Fruit fly (Drosophila melanogaster) whole organism, embryonic: ENCODE data around the gene CG9150.

Source experiments
- Awh ChIP-seq: fragments of 200-800 bp; sonication (Bioruptor generic); IDR thresholded peaks from 2 replicates; pipeline ENCODE4, ENCODE4 v1.3.6; 2022; ENCODE audit warnings: missing biosample characterization, missing genetic modification characterization
- CG10267 ChIP-seq: fragments of 200-800 bp; sonication (Bioruptor generic); optimal IDR thresholded peaks from 2 replicates; lab custom pipeline; 2018; ENCODE audit warnings: missing biosample characterization, mild to moderate bottlenecking, missing genetic modification characterization, moderate library complexity
- CG10654 ChIP-seq: fragments of 200-800 bp; sonication (Bioruptor generic); optimal IDR thresholded peaks from 2 replicates; lab custom pipeline; 2016; ENCODE audit warnings: missing biosample characterization, missing genetic modification characterization
- CG11085 ChIP-seq: fragments of 200-800 bp; sonication (Bioruptor generic); IDR thresholded peaks from 2 replicates; pipeline ENCODE4 v1.3.6; 2022; ENCODE audit warnings: missing biosample characterization, missing genetic modification characterization
- CG12071 ChIP-seq: fragments of 200-800 bp; sonication (Bioruptor generic); optimal IDR thresholded peaks from 3 replicates; lab custom pipeline; 2018; ENCODE audit warnings: missing biosample characterization, mild to moderate bottlenecking, missing genetic modification characterization
- CG12236 ChIP-seq: fragments of 200-800 bp; sonication (Bioruptor generic); optimal IDR thresholded peaks from 2 replicates; lab custom pipeline; 2016; ENCODE audit warnings: missing biosample characterization, missing genetic modification characterization
- CG13775 ChIP-seq: fragments of 200-800 bp; sonication (Bioruptor generic); optimal IDR thresholded peaks from 3 replicates; lab custom pipeline; 2017; ENCODE audit warnings: missing biosample characterization, mild to moderate bottlenecking, missing genetic modification characterization
- CG1529 ChIP-seq: fragments of 200-800 bp; sonication (Bioruptor generic); optimal IDR thresholded peaks from 3 replicates; lab custom pipeline; 2018; ENCODE audit warnings: missing biosample characterization, missing genetic modification characterization
- CG15479 ChIP-seq: fragments of 200-800 bp; sonication (Bioruptor generic); optimal IDR thresholded peaks from 3 replicates; lab custom pipeline; 2019; ENCODE audit warnings: missing biosample characterization, mild to moderate bottlenecking, missing genetic modification characterization, moderate library complexity
- CG1602 ChIP-seq: fragments of 200-800 bp; sonication (Bioruptor generic); optimal IDR thresholded peaks from 3 replicates; lab custom pipeline; 2016; ENCODE audit warnings: missing biosample characterization, missing genetic modification characterization
- CG16863 ChIP-seq: fragments of 200-800 bp; sonication (Bioruptor generic); optimal IDR thresholded peaks from 3 replicates; lab custom pipeline; 2016; ENCODE audit warnings: missing biosample characterization, missing genetic modification characterization
- CG17359 ChIP-seq: fragments of 200-800 bp; sonication (Bioruptor generic); optimal IDR thresholded peaks from 3 replicates; lab custom pipeline; 2018; ENCODE audit warnings: missing biosample characterization, mild to moderate bottlenecking, missing genetic modification characterization, moderate library complexity
- CG17829 ChIP-seq: fragments of 200-800 bp; optimal IDR thresholded peaks from 2 replicates; lab custom pipeline; 2019; ENCODE audit warnings: missing biosample characterization, mild to moderate bottlenecking, missing genetic modification characterization, moderate library complexity
- CG2129 ChIP-seq: fragments of 200-800 bp; sonication (Bioruptor generic); IDR thresholded peaks from 2 replicates; pipeline ENCODE4 v1.3.6; 2022; ENCODE audit warnings: missing biosample characterization, missing genetic modification characterization; ENCODE audit not compliant: partially characterized antibody
- CG34422 ChIP-seq: fragments of 200-800 bp; sonication (Bioruptor generic); IDR thresholded peaks from 3 replicates; pipeline ENCODE4 v1.3.6; 2022; ENCODE audit warnings: missing biosample characterization, missing genetic modification characterization
- CG4282 ChIP-seq: fragments of 200-800 bp; sonication (Bioruptor generic); optimal IDR thresholded peaks from 2 replicates; lab custom pipeline; 2016; ENCODE audit warnings: missing biosample characterization, missing genetic modification characterization
- CG7271 ChIP-seq: fragments of 200-800 bp; sonication (Bioruptor generic); optimal IDR thresholded peaks from 2 replicates; lab custom pipeline; 2018; ENCODE audit warnings: missing biosample characterization, mild to moderate bottlenecking, missing genetic modification characterization, moderate library complexity
- CG7839 ChIP-seq: fragments of 200-800 bp; sonication (Bioruptor generic); optimal IDR thresholded peaks from 3 replicates; lab custom pipeline; 2018; ENCODE audit warnings: missing biosample characterization, mild to moderate bottlenecking, missing genetic modification characterization, moderate library complexity
- CG8089 ChIP-seq: fragments of 200-800 bp; sonication (Bioruptor generic); optimal IDR thresholded peaks from 3 replicates; lab custom pipeline; 2016; ENCODE audit warnings: missing biosample characterization, missing genetic modification characterization
- CG8388 ChIP-seq: fragments of 200-800 bp; sonication (Bioruptor generic); optimal IDR thresholded peaks from 2 replicates; lab custom pipeline; 2019; ENCODE audit warnings: missing biosample characterization, mild to moderate bottlenecking, missing genetic modification characterization, moderate library complexity
- CG9817 ChIP-seq: fragments of 200-800 bp; sonication (Bioruptor generic); optimal IDR thresholded peaks from 2 replicates; lab custom pipeline; 2018; ENCODE audit warnings: missing biosample characterization, mild to moderate bottlenecking, missing genetic modification characterization, moderate library complexity
- CG9932 ChIP-seq: fragments of 200-800 bp; sonication (Bioruptor generic); IDR thresholded peaks from 2 replicates; pipeline ENCODE4 v1.3.6; 2022; ENCODE audit warnings: missing biosample characterization, missing genetic modification characterization
- Ets97D ChIP-seq: fragments of 200-800 bp; sonication (Bioruptor generic); optimal IDR thresholded peaks from 3 replicates; lab custom pipeline; 2016; ENCODE audit warnings: missing biosample characterization, missing genetic modification characterization
- Fer1 ChIP-seq: fragments of 200-800 bp; sonication (Bioruptor generic); optimal IDR thresholded peaks from 2 replicates; lab custom pipeline; 2017; ENCODE audit warnings: missing biosample characterization, mild to moderate bottlenecking, missing genetic modification characterization
- H2.0 ChIP-seq: fragments of 200-800 bp; sonication (Bioruptor generic); IDR thresholded peaks from 2 replicates; pipeline ENCODE4 v1.3.6; 2022; ENCODE audit warnings: missing biosample characterization, missing genetic modification characterization
- Hand ChIP-seq: fragments of 200-800 bp; sonication (Bioruptor generic); optimal IDR thresholded peaks from 2 replicates; lab custom pipeline; 2017; ENCODE audit warnings: mild to moderate bottlenecking, missing biosample characterization, missing genetic modification reagents, missing genetic modification characterization
- Jarid2 ChIP-seq: fragments of 200-800 bp; sonication (Bioruptor generic); optimal IDR thresholded peaks from 3 replicates; lab custom pipeline; 2017; ENCODE audit warnings: mild to moderate bottlenecking, missing biosample characterization, missing genetic modification reagents, missing genetic modification characterization
- Max ChIP-seq: fragments of 200-800 bp; sonication (Bioruptor generic); optimal IDR thresholded peaks from 2 replicates; lab custom pipeline; 2016; ENCODE audit warnings: missing biosample characterization, mild to moderate bottlenecking, missing genetic modification characterization
- Mrtf ChIP-seq: fragments of 200-800 bp; sonication (Bioruptor generic); IDR thresholded peaks from 3 replicates; pipeline ENCODE4 v1.3.6; 2022; ENCODE audit warnings: missing biosample characterization, missing genetic modification characterization
- Opbp ChIP-seq: fragments of 200-800 bp; sonication (Bioruptor generic); IDR thresholded peaks from 3 replicates; pipeline ENCODE4 v1.3.6; 2022; ENCODE audit warnings: missing biosample characterization, missing genetic modification characterization; ENCODE audit not compliant: partially characterized antibody
- YL-1 ChIP-seq: fragments of 200-800 bp; sonication (Bioruptor generic); optimal IDR thresholded peaks from 3 replicates; lab custom pipeline; 2017; ENCODE audit warnings: missing biosample characterization, mild to moderate bottlenecking, missing genetic modification characterization
- ab ChIP-seq: fragments of 200-800 bp; sonication (Bioruptor generic); optimal IDR thresholded peaks from 2 replicates; lab custom pipeline; 2016; ENCODE audit warnings: missing biosample characterization, missing genetic modification characterization
- chm ChIP-seq: fragments of 200-800 bp; sonication (Bioruptor generic); IDR thresholded peaks from 2 replicates; pipeline ENCODE4 v1.3.6; 2022; ENCODE audit warnings: missing biosample characterization, missing genetic modification characterization
- chn ChIP-seq: fragments of 200-800 bp; sonication (Bioruptor generic); optimal IDR thresholded peaks from 2 replicates; lab custom pipeline; 2016; ENCODE audit warnings: missing biosample characterization, missing genetic modification characterization
- crc ChIP-seq: fragments of 200-800 bp; sonication (Bioruptor generic); optimal IDR thresholded peaks from 2 replicates; lab custom pipeline; 2016; ENCODE audit warnings: missing biosample characterization, missing genetic modification characterization
- croc ChIP-seq: fragments of 200-800 bp; sonication (Bioruptor generic); conservative IDR thresholded peaks from 3 replicates; pipeline ENCODE4 v1.3.6; 2022; ENCODE audit warnings: missing biosample characterization, missing genetic modification characterization
- da ChIP-seq: fragments of 200-800 bp; sonication (Bioruptor generic); optimal IDR thresholded peaks from 2 replicates; lab custom pipeline; 2016; ENCODE audit warnings: missing biosample characterization, missing genetic modification characterization
- dmrt99B ChIP-seq: fragments of 200-800 bp; sonication (Bioruptor generic); optimal IDR thresholded peaks from 2 replicates; lab custom pipeline; 2018; ENCODE audit warnings: missing biosample characterization, mild to moderate bottlenecking, missing genetic modification characterization, moderate library complexity
- dysf ChIP-seq: fragments of 200-800 bp; sonication (Bioruptor generic); IDR thresholded peaks from 3 replicates; pipeline ENCODE4 v1.3.6; 2022; ENCODE audit warnings: missing biosample characterization, missing genetic modification characterization
- fd64A ChIP-seq: fragments of 200-800 bp; sonication (Bioruptor generic); optimal IDR thresholded peaks from 3 replicates; lab custom pipeline; 2018; ENCODE audit warnings: missing biosample characterization, mild to moderate bottlenecking, missing genetic modification characterization
- grn ChIP-seq: fragments of 200-800 bp; sonication (Bioruptor generic); optimal IDR thresholded peaks from 3 replicates; lab custom pipeline; 2017; ENCODE audit warnings: missing biosample characterization, missing genetic modification characterization
- h ChIP-seq: fragments of >200 bp; optimal IDR thresholded peaks from 2 replicates; lab custom pipeline; 2017
- lmd ChIP-seq: fragments of 200-800 bp; sonication (Bioruptor generic); IDR thresholded peaks from 2 replicates; pipeline ENCODE4 v1.3.6; 2022; ENCODE audit warnings: missing biosample characterization, missing genetic modification characterization
- nau ChIP-seq: fragments of 200-800 bp; sonication (Bioruptor generic); optimal IDR thresholded peaks from 3 replicates; lab custom pipeline; 2017; ENCODE audit warnings: missing biosample characterization, mild to moderate bottlenecking, missing genetic modification characterization, missing genetic modification reagents
- psq ChIP-seq: fragments of 200-800 bp; sonication (Bioruptor generic); optimal IDR thresholded peaks from 2 replicates; lab custom pipeline; 2017; ENCODE audit warnings: missing biosample characterization, missing genetic modification characterization
- sd ChIP-seq: fragments of 200-800 bp; sonication (Bioruptor generic); optimal IDR thresholded peaks from 3 replicates; lab custom pipeline; 2018; ENCODE audit warnings: missing biosample characterization, mild to moderate bottlenecking, missing genetic modification characterization, moderate library complexity
- sens ChIP-seq: fragments of 200-800 bp; sonication (Bioruptor generic); peaks from one replicate; lab custom pipeline; 2016; ENCODE audit warnings: missing biosample characterization, missing genetic modification characterization
- twi ChIP-seq: fragments of 200-800 bp; optimal IDR thresholded peaks from 2 replicates; lab custom pipeline; 2019; ENCODE audit warnings: missing biosample characterization, mild to moderate bottlenecking, missing genetic modification characterization, moderate library complexity
- vnd ChIP-seq: fragments of 200-800 bp; sonication (Bioruptor generic); IDR thresholded peaks from 3 replicates; pipeline ENCODE4 v1.3.6; 2022; ENCODE audit warnings: missing biosample characterization, missing genetic modification characterization; ENCODE audit not compliant: partially characterized antibody
- zf30C ChIP-seq: fragments of 200-800 bp; sonication (Bioruptor generic); optimal IDR thresholded peaks from 3 replicates; lab custom pipeline; 2018; ENCODE audit warnings: missing biosample characterization, mild to moderate bottlenecking, missing genetic modification characterization

CG9150 gene

DNA sequence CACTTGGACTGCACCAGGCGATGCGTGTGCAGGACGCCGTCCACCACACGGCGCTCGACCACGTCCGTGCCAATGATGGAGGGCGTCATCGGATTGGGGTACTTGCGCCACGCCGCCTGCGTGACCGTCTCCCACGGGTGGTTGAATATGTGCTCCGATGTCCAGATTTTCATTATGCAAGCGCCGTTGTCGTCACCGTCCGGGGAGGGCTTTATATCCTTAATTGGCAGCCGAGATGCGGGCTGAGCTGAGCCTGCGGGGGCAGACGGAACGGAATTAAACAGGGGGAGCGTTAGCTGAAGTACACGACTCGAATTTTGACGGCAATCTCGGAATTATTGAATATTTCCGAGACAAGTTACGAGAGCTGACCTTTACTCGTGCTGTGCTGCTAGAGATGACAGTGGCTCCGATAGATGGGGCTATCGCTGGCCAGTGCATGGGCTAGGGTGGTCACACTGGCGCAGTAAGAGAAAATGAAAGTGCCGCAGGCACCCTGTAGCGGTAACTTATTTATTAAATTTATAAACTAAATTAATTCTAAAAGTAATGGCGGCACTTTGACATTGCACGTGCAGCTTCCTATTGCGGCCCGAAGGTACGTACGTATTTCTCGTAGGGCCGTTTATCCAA lies 20.8 kb downstream of the CG9150 start, which contains the start of gene IPIP (continued):
- TF ChIP-seq CG11085: 0 out of 2 replicates have a peak, but pooled peaks have one; percentile 37
- TF ChIP-seq CG7839 (tag; lab: Kevin White, UChicago): no peak
- 0 out of 3 replicates have a peak, but pooled peaks have one; percentile 1 for TF ChIP-seq dysf (GFP tag; lab: Robert Waterston, UW)
- peak; percentile 4 for TF ChIP-seq Max
- TF ChIP-seq crc (GFP tag; lab: Kevin White, UChicago): no peak
- peak; percentile 44 for TF ChIP-seq CG17829 (tag; lab: Kevin White, UChicago)
- TF ChIP-seq Fer1: peak; percentile 4
- TF ChIP-seq chm (GFP tag; lab: Robert Waterston, UW): peak; percentile 58
- TF ChIP-seq CG16863 (GFP tag; lab: Kevin White, UChicago): no peak
- TF ChIP-seq croc (GFP tag; lab: Robert Waterston, UW): no peak; the same call in 2 of the 3 replicates
- TF ChIP-seq ab (GFP tag; lab: Kevin White, UChicago): no peak
- no peak for TF ChIP-seq CG1602 (GFP tag; lab: Kevin White, UChicago)
- TF ChIP-seq lmd (GFP tag; lab: Robert Waterston, UW): peak; percentile 49; the same call in 1 of the 2 replicates
- no peak for TF ChIP-seq h (lab: Kevin White, UChicago)
- no peak for TF ChIP-seq da
- no peak for TF ChIP-seq Hand (GFP tag; lab: Kevin White, UChicago)
- TF ChIP-seq nau (GFP tag; lab: Kevin White, UChicago): no peak
- TF ChIP-seq CG12071 (GFP tag; lab: Kevin White, UChicago): no peak
- TF ChIP-seq CG34422 (GFP tag; lab: Robert Waterston, UW): peak; percentile 67; the same call in 1 of the 3 replicates
- no peak for TF ChIP-seq fd64A (GFP tag; lab: Kevin White, UChicago)
- no peak for TF ChIP-seq CG7271
- TF ChIP-seq CG10654 (GFP tag; lab: Kevin White, UChicago): no peak
- TF ChIP-seq Awh (GFP tag; lab: Robert Waterston, UW): no peak
- no peak for TF ChIP-seq CG8388 (GFP tag; lab: Kevin White, UChicago)
- no peak for TF ChIP-seq H2.0 (GFP tag; lab: Robert Waterston, UW)
- no peak for TF ChIP-seq CG4282 (GFP tag; lab: Kevin White, UChicago)
- peak; percentile 88 for TF ChIP-seq YL-1
- TF ChIP-seq CG17359: no peak
- peak; percentile 13 for TF ChIP-seq CG10267
- TF ChIP-seq twi: no peak
- TF ChIP-seq sd (tag; lab: Kevin White, UChicago): peak; percentile 16
- no peak for TF ChIP-seq grn
- peak; percentile 88 for TF ChIP-seq Opbp (GFP tag; lab: Robert Waterston, UW)
- no peak for TF ChIP-seq CG8089 (GFP tag; lab: Kevin White, UChicago)
- TF ChIP-seq chn (GFP tag; lab: Kevin White, UChicago): peak; percentile 62
- peak; percentile 25 for TF ChIP-seq sens (GFP tag; lab: Kevin White, UChicago)
- TF ChIP-seq Ets97D (GFP tag; lab: Kevin White, UChicago): peak; percentile 27
- TF ChIP-seq CG2129 (GFP tag; lab: Robert Waterston, UW): peak; percentile 41
- no peak for TF ChIP-seq psq (GFP tag; lab: Kevin White, UChicago)
- TF ChIP-seq CG12236: no peak
- no peak for TF ChIP-seq CG15479 (GFP tag; lab: Kevin White, UChicago)
- no peak for TF ChIP-seq Jarid2 (GFP tag; lab: Kevin White, UChicago)
- peak; percentile 73 for TF ChIP-seq vnd (GFP tag; lab: Robert Waterston, UW)
- TF ChIP-seq CG1529 (GFP tag; lab: Kevin White, UChicago): no peak
- TF ChIP-seq CG13775 (GFP tag; lab: Kevin White, UChicago): no peak
- TF ChIP-seq Mrtf: peak; percentile 22; the same call in 1 of the 3 replicates
- TF ChIP-seq CG9817: peak; percentile 32
- no peak for TF ChIP-seq zf30C (GFP tag; lab: Kevin White, UChicago)
- peak; percentile 79 for TF ChIP-seq CG9932 (GFP tag; lab: Robert Waterston, UW)
- no peak for TF ChIP-seq dmrt99B (tag; lab: Kevin White, UChicago)
